Worm (Caenorhabditis elegans): ENCODE measurements around the gene fbxa-6.

DNA sequence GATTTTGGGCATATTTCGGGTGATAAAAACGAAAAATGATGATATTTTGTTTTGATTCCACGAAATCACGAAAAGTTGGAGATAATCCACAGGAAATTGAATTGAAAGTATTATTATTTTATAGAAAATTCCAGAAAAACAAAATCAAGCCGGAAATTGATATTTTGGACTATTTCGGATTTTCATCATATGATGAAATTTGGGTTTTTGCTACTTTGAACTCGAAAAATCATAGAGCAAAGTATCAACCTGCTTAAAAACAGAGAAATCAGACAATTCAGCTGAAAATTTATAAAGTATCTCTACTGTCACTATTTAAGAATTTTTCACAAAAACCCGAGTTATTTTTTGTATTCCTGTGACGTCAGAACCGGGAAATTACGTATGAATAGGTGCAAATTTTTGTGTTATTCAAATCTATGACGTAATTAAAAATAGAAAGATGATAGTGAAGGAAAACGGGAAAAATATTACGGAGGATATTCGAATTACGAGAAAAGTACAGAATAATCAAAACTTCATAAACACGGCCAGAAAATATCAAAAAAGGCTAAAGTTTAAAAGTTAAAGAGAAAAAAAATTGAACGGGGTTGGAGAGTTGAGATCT lies 24.5 kb upstream of the fbxa-6 start:
- TF ChIP-seq efl-1 (GFP tag; optimal IDR thresholded peaks at IDR 0.05), result no peak
- TF ChIP-seq unc-62 (GFP tag; optimal IDR thresholded peaks at IDR 0.05), result no peak
- TF ChIP-seq mcd-1 (GFP tag; IDR thresholded peaks at IDR 0.05), result no peak
- TF ChIP-seq nfya-1 (tag; optimal IDR thresholded peaks at IDR 0.05; ENCODE audit: borderline replicate concordance, insufficient read depth), result no peak
- no peak for TF ChIP-seq ets-4 (GFP tag; optimal IDR thresholded peaks at IDR 0.05)
- no peak for TF ChIP-seq lin-35 (GFP tag; optimal IDR thresholded peaks at IDR 0.05)
- no peak for TF ChIP-seq F10E7.11 (tag; optimal IDR thresholded peaks at IDR 0.05)
- TF ChIP-seq snpc-4 (GFP tag; optimal IDR thresholded peaks at IDR 0.05), result no peak
- TF ChIP-seq snpc-4 (tag; optimal IDR thresholded peaks at IDR 0.05), result no peak
- no peak for TF ChIP-seq xnd-1 (tag; optimal IDR thresholded peaks at IDR 0.05)
- no peak for TF ChIP-seq attf-3 (GFP tag; conservative IDR thresholded peaks at IDR 0.05)
- no peak for TF ChIP-seq zfh-2 (GFP tag; conservative IDR thresholded peaks at IDR 0.05)
- no peak for TF ChIP-seq somi-1 (GFP tag; optimal IDR thresholded peaks at IDR 0.05)
- TF ChIP-seq Y56A3A.18 (GFP tag; IDR thresholded peaks at IDR 0.05), result no peak
- TF ChIP-seq F39B2.1 (GFP tag; IDR thresholded peaks at IDR 0.05), result no peak

Measured in whole organism, young adult.